Fruit fly (Drosophila melanogaster) whole organism, pupa: Measurements from ENCODE around the gene hiw.

Experiments
- CG10348 ChIP-seq: fragments of 200-800 bp; sonication (Bioruptor generic); IDR thresholded peaks from 2 replicates; pipeline ENCODE4 v1.3.6; 2022; ENCODE audit warnings: missing biosample characterization, missing genetic modification characterization
- CG12605 ChIP-seq: fragments of 200-800 bp; sonication (Bioruptor generic); IDR thresholded peaks from 2 replicates; pipeline ENCODE4 v1.3.6; 2022; ENCODE audit warnings: missing biosample characterization, missing genetic modification characterization
- CG13204 ChIP-seq: fragments of 200-800 bp; sonication (Bioruptor generic); optimal IDR thresholded peaks from 2 replicates; lab custom pipeline; 2018; ENCODE audit warnings: missing biosample characterization, mild to moderate bottlenecking, missing genetic modification characterization, moderate library complexity
- CG14655 ChIP-seq: fragments of 200-800 bp; sonication (Bioruptor generic); optimal IDR thresholded peaks from 3 replicates; lab custom pipeline; 2017; ENCODE audit warnings: mild to moderate bottlenecking, missing biosample characterization, missing genetic modification reagents, missing genetic modification characterization
- CG15710 ChIP-seq: fragments of 200-800 bp; sonication (Bioruptor generic); optimal IDR thresholded peaks from 2 replicates; lab custom pipeline; 2018; ENCODE audit warnings: missing biosample characterization, mild to moderate bottlenecking, missing genetic modification characterization, moderate library complexity
- CG17806 ChIP-seq: fragments of 200-800 bp; sonication (Bioruptor generic); optimal IDR thresholded peaks from 2 replicates; lab custom pipeline; 2018; ENCODE audit warnings: missing biosample characterization, mild to moderate bottlenecking, missing genetic modification characterization, moderate library complexity
- CG32121 ChIP-seq: fragments of 200-800 bp; sonication (Bioruptor generic); IDR thresholded peaks from 2 replicates; pipeline ENCODE4 v1.3.6; 2022; ENCODE audit warnings: missing biosample characterization, missing genetic modification characterization
- CG34367 ChIP-seq: fragments of 200-800 bp; sonication (Bioruptor generic); optimal IDR thresholded peaks from 2 replicates; lab custom pipeline; 2018; ENCODE audit warnings: missing biosample characterization, mild to moderate bottlenecking, missing genetic modification characterization
- CG4496 ChIP-seq: fragments of 200-800 bp; sonication (Bioruptor generic); IDR thresholded peaks from 3 replicates; pipeline ENCODE4 v1.3.6; 2022; ENCODE audit warnings: missing biosample characterization, missing genetic modification characterization
- CG8159 ChIP-seq: fragments of 200-800 bp; sonication (Bioruptor generic); optimal IDR thresholded peaks from 3 replicates; lab custom pipeline; 2018; ENCODE audit warnings: missing biosample characterization, mild to moderate bottlenecking, missing genetic modification characterization, moderate library complexity
- CG8301 ChIP-seq: fragments of 200-800 bp; sonication (Bioruptor generic); optimal IDR thresholded peaks from 2 replicates; lab custom pipeline; 2018; ENCODE audit warnings: missing biosample characterization, mild to moderate bottlenecking, missing genetic modification characterization
- CG9948 ChIP-seq: fragments of 200-800 bp; sonication (Bioruptor generic); optimal IDR thresholded peaks from 2 replicates; lab custom pipeline; 2018; ENCODE audit warnings: missing biosample characterization, mild to moderate bottlenecking, missing genetic modification characterization, moderate library complexity
- D1 ChIP-seq: fragments of 200-800 bp; sonication (Bioruptor generic); optimal IDR thresholded peaks from 2 replicates; lab custom pipeline; 2018; ENCODE audit warnings: missing biosample characterization, mild to moderate bottlenecking, missing genetic modification characterization, moderate library complexity
- EcR ChIP-seq: fragments of 200-800 bp; sonication (Bioruptor generic); optimal IDR thresholded peaks from 3 replicates; lab custom pipeline; 2019; ENCODE audit warnings: missing biosample characterization, missing genetic modification characterization, mild to moderate bottlenecking, moderate library complexity, missing genetic modification reagents
- Ets98B ChIP-seq: fragments of 200-800 bp; sonication (Bioruptor generic); IDR thresholded peaks from 2 replicates; pipeline ENCODE4 v1.3.6; 2022; ENCODE audit warnings: missing biosample characterization, missing genetic modification characterization
- Pif1A ChIP-seq: fragments of 200-800 bp; sonication (Bioruptor generic); optimal IDR thresholded peaks from 3 replicates; lab custom pipeline; 2016; ENCODE audit warnings: missing biosample characterization, missing genetic modification characterization
- Pif1B ChIP-seq: fragments of 200-800 bp; sonication (Bioruptor generic); optimal IDR thresholded peaks from 3 replicates; lab custom pipeline; 2016; ENCODE audit warnings: missing biosample characterization, missing genetic modification characterization
- Snoo ChIP-seq: fragments of 200-800 bp; sonication (Bioruptor generic); optimal IDR thresholded peaks from 3 replicates; lab custom pipeline; 2017; ENCODE audit warnings: missing biosample characterization, mild to moderate bottlenecking, missing genetic modification characterization, inconsistent platforms
- fd96Ca ChIP-seq: fragments of 200-800 bp; sonication (Bioruptor generic); IDR thresholded peaks from 3 replicates; pipeline ENCODE4 v1.3.6; 2022; ENCODE audit warnings: missing biosample characterization, missing genetic modification characterization
- gl ChIP-seq: fragments of 200-800 bp; sonication (Bioruptor generic); optimal IDR thresholded peaks from 2 replicates; lab custom pipeline; 2018; ENCODE audit warnings: missing biosample characterization, mild to moderate bottlenecking, missing genetic modification characterization
- rn ChIP-seq: fragments of 200-800 bp; sonication (Bioruptor generic); IDR thresholded peaks from 2 replicates; pipeline ENCODE4 v1.3.6; 2022; ENCODE audit warnings: missing biosample characterization, missing genetic modification characterization

hiw gene

DNA sequence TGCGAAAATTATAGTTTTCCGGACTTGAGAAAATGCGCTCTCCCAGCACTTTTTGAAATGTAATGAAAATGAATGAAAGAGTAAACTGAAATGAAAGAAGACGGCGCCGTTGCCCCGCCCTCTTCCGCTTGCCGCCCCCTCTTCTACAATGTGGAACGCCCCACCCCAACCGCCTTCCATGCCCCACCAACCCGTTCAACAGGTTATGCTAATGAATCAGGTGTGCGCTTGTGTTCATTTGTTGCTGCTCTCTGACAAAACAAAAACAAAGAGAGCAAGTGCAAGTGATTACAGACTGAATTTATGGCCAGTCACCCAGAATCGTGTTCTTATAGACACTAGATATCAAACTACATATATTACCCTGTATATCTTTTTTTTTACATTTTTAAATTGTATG lies 37.5 kb downstream of the hiw start:
- TF ChIP-seq Snoo (tag; lab: Kevin White, UChicago) = no peak
- peak; percentile 45; the same call in 1 of the 2 replicates for TF ChIP-seq Ets98B (GFP tag; lab: Robert Waterston, UW)
- no peak for TF ChIP-seq D1 (tag; lab: Kevin White, UChicago)
- TF ChIP-seq CG17806 = no peak
- TF ChIP-seq Pif1A (GFP tag; lab: Kevin White, UChicago) = no peak
- no peak for TF ChIP-seq CG8159 (tag; lab: Kevin White, UChicago)
- TF ChIP-seq CG13204 (GFP tag; lab: Kevin White, UChicago) = peak; percentile 60
- no peak for TF ChIP-seq CG10348
- peak; percentile 44 for TF ChIP-seq EcR (GFP tag; lab: Kevin White, UChicago)
- TF ChIP-seq CG12605 = peak; percentile 45; the same call in 1 of the 2 replicates
- TF ChIP-seq CG9948 = no peak
- TF ChIP-seq CG32121 (GFP tag; lab: Robert Waterston, UW) = peak; percentile 29; the same call in 1 of the 2 replicates
- TF ChIP-seq CG34367 (tag; lab: Kevin White, UChicago) = no peak
- no peak for TF ChIP-seq Pif1B (GFP tag; lab: Kevin White, UChicago)
- TF ChIP-seq gl (tag; lab: Kevin White, UChicago) = no peak
- TF ChIP-seq CG4496 (GFP tag; lab: Robert Waterston, UW) = peak; percentile 37; the same call in 1 of the 3 replicates
- no peak for TF ChIP-seq fd96Ca (GFP tag; lab: Robert Waterston, UW)
- no peak for TF ChIP-seq CG15710 (tag; lab: Kevin White, UChicago)

DNA sequence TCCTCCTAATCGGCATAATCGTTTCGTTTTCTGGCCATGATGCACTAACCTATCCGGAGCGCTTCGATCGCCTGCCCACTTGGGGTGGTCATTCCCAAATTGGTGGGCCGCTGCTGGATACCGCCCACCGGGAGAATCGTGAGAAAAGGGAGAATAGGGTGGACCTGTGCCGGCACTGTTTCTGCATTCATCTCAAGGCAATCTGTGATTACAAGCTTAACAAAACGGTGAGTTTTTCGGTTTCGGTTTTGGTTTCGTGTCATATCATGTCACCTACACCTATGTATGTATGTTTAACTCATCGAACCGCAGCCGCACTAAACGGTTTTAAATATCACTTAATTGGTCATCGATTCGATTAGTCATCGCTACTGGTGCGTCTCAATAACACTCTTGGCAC lies 38.5 kb downstream of the hiw start:
- TF ChIP-seq Pif1B (GFP tag; lab: Kevin White, UChicago) (no peak), CG8159 (tag; lab: Kevin White, UChicago) (peak; percentile 79)
- TF ChIP-seq, all 21 proteins: peak for 1

DNA sequence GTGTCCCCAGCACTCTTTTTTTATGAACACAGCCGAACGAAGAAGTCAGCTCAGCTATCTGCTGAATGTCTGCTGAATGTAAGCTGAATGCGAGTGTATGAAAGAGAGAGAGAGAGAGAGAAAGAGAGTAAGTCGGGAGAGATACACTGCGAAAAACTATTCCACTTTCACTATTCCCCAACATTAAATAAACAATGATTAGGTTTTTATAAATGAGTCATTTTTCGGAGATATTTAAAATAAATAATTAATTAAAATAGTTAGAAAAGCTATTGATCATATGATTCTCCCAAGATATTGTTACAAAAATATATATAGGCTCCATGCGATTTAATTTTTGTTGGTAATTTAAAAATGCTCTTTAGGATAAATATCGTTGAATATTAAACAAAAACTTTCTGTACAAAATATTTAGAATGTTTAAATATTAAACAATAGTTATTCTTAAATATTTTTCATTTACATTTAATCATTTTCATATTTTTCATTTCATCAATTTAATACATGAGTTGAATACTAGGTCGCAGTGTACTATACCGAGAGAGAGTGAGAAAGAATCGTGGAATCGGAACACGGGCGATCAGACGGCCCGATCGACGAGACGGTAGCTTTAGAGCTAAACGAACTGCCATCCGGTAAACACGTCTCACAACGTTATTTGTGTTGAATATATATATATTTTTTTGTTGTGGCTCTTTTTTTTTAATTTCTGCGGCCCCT lies 39.2 kb downstream of the hiw start, which contains the start of gene be:
be (plus strand) TSS at position 611 of the 720 bp plus-strand sequence.
- peak; percentile 10 for TF ChIP-seq gl (tag; lab: Kevin White, UChicago)
- peak; percentile 44 for TF ChIP-seq D1 (tag; lab: Kevin White, UChicago)
- peak; percentile 55 for TF ChIP-seq CG14655 (GFP tag; lab: Kevin White, UChicago)
- TF ChIP-seq CG12605 = 0 out of 2 replicates have a peak, but pooled peaks have one; percentile 10
- 0 out of 2 replicates have a peak, but pooled peaks have one; percentile 27 for TF ChIP-seq CG32121 (GFP tag; lab: Robert Waterston, UW)
- TF ChIP-seq rn (GFP tag; lab: Robert Waterston, UW) = no peak
- no peak for TF ChIP-seq CG34367 (tag; lab: Kevin White, UChicago)
- peak; percentile 9; the same call in 1 of the 2 replicates for TF ChIP-seq Ets98B (GFP tag; lab: Robert Waterston, UW)
- peak; percentile 66 for TF ChIP-seq Snoo (tag; lab: Kevin White, UChicago)
- peak; percentile 79 for TF ChIP-seq CG15710 (tag; lab: Kevin White, UChicago)
- no peak for TF ChIP-seq CG13204 (GFP tag; lab: Kevin White, UChicago)
- peak; percentile 71 for TF ChIP-seq CG9948
- TF ChIP-seq CG10348 = no peak
- peak; percentile 40 for TF ChIP-seq EcR (GFP tag; lab: Kevin White, UChicago)
- TF ChIP-seq CG8301 (tag; lab: Kevin White, UChicago) = no peak
- TF ChIP-seq Pif1B (GFP tag; lab: Kevin White, UChicago) = peak; percentile 23
- TF ChIP-seq CG17806 = peak; percentile 54
- 0 out of 3 replicates have a peak, but pooled peaks have one; percentile 33 for TF ChIP-seq CG4496 (GFP tag; lab: Robert Waterston, UW)
- TF ChIP-seq CG8159 (tag; lab: Kevin White, UChicago) = peak; percentile 83
- TF ChIP-seq fd96Ca (GFP tag; lab: Robert Waterston, UW) = peak; percentile 28; the same call in 1 of the 3 replicates
- peak; percentile 25 for TF ChIP-seq Pif1A (GFP tag; lab: Kevin White, UChicago)

DNA sequence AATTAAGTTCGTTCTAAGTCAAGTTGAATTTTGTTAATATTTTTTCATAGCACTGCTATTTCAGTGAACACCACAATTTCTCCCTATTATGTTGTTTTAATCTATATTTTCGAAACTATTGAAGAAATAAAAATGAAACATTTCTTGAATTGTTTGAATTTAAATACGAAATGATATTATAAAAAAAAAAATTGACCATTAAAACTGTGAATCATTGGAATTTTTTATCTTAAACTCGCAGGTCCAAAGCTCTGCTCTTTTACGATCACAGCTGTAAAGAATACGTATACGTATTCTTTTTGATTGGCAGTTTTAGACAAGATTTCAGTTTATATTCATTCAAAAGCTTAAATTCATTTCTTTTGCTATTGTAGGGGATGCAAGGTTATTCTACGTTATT lies 39.8 kb downstream of the hiw start:
- TF ChIP-seq CG10348 (no peak), CG12605 (no peak), CG4496 (GFP tag; lab: Robert Waterston, UW) (no peak), EcR (GFP tag; lab: Kevin White, UChicago) (no peak), D1 (tag; lab: Kevin White, UChicago) (no peak), CG15710 (tag; lab: Kevin White, UChicago) (no peak), fd96Ca (GFP tag; lab: Robert Waterston, UW) (no peak)

DNA sequence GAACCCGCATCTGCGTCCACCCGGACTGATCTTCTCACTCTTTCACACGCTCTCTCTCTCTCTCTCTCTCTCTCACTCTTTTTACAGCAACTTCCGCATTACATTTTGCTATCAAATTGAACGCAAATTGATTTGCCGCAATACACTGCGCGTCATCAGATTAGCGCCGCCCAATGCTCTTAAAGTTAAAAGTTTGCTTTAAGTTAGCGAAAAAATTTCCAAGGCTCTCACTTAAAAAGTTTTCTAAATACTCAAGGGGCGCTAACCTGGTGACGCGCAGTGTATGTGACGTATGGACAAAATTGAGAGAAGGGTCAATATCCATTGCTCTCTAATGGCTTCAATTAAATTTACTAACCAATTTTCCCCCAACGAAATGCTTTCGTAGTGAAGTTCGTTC lies 41.0 kb downstream of the hiw start:
- TF ChIP-seq CG8301 (tag; lab: Kevin White, UChicago) (peak; percentile 62), Pif1A (GFP tag; lab: Kevin White, UChicago) (peak; percentile 71), CG8159 (tag; lab: Kevin White, UChicago) (peak; percentile 56), rn (GFP tag; lab: Robert Waterston, UW) (no peak), gl (tag; lab: Kevin White, UChicago) (no peak), CG13204 (GFP tag; lab: Kevin White, UChicago) (no peak), CG9948 (peak; percentile 41), CG14655 (GFP tag; lab: Kevin White, UChicago) (peak; percentile 73), Ets98B (GFP tag; lab: Robert Waterston, UW) (peak; percentile 65), Snoo (tag; lab: Kevin White, UChicago) (peak; percentile 69), D1 (tag; lab: Kevin White, UChicago) (no peak), fd96Ca (GFP tag; lab: Robert Waterston, UW) (peak; percentile 70; the same call in 2 of the 3 replicates), EcR (GFP tag; lab: Kevin White, UChicago) (no peak), Pif1B (GFP tag; lab: Kevin White, UChicago) (peak; percentile 52), CG4496 (GFP tag; lab: Robert Waterston, UW) (peak; percentile 48), CG12605 (no peak), CG15710 (tag; lab: Kevin White, UChicago) (peak; percentile 56), CG17806 (peak; percentile 58), CG32121 (GFP tag; lab: Robert Waterston, UW) (peak; percentile 65), CG10348 (no peak), CG34367 (tag; lab: Kevin White, UChicago) (peak; percentile 43)
- TF ChIP-seq, all 21 proteins: peak for 14
